Fruit fly (Drosophila melanogaster) whole organism: ENCODE results near the gene Cf2.

Source experiments
- CG8478 ChIP-seq: fragments of >200 bp; optimal IDR thresholded peaks from 2 replicates; lab custom pipeline; 2018; ENCODE audit warnings: inconsistent platforms
- Dll ChIP-seq: fragments of >200 bp; optimal IDR thresholded peaks from 2 replicates; lab custom pipeline; 2017
- EcR ChIP-seq, 2 experiments: fragments of >200 bp; optimal IDR thresholded peaks; 2 replicates each; lab custom pipeline; 2017; ENCODE audit warnings: missing biosample characterization in 2 of 2, missing genetic modification characterization in 2 of 2, missing genetic modification reagents in 2 of 2
- pan ChIP-seq: fragments of >200 bp; optimal IDR thresholded peaks from 2 replicates; lab custom pipeline; 2017
- usp ChIP-seq: fragments of >200 bp; optimal IDR thresholded peaks from 2 replicates; lab custom pipeline; 2017; ENCODE audit warnings: missing biosample characterization, missing genetic modification characterization, mixed read lengths

dm6 chr2L:4865400-4865799 lies 17.5 kb downstream of the Cf2 start:
- no peak for TF ChIP-seq EcR (GFP tag; optimal IDR thresholded peaks at IDR 0.05; lab: Kevin White, UChicago)
- no peak for TF ChIP-seq usp (GFP tag; lab: Kevin White, UChicago)
- no peak for TF ChIP-seq pan (lab: Kevin White, UChicago)
- TF ChIP-seq CG8478 (lab: Kevin White, UChicago) = no peak
- TF ChIP-seq Dll (lab: Kevin White, UChicago) = no peak
